Worm (Caenorhabditis elegans) whole organism, L1 larva: ENCODE data around the gene srh-219.
A peak's percentile ranks its signal among the peaks of the same experiment; 100 is the strongest.

Experiments used
- alr-1 ChIP-seq: fragments of 200-800 bp; sonication (Bioruptor generic); optimal IDR thresholded peaks from 2 replicates; lab custom pipeline; 2018; ENCODE audit warnings: borderline replicate concordance, mild to moderate bottlenecking, missing genetic modification characterization, missing compliant biosample characterization
- aly-2 ChIP-seq: fragments of 150-350 bp; optimal IDR thresholded peaks from 2 replicates; lab custom pipeline; 2014; ENCODE audit warnings: missing biosample characterization, missing genetic modification characterization
- blmp-1 ChIP-seq: fragments of 150-350 bp; optimal IDR thresholded peaks from 2 replicates; lab custom pipeline; 2014; ENCODE audit warnings: missing biosample characterization, missing genetic modification characterization
- ceh-63 ChIP-seq: fragments of 200-800 bp; sonication (Bioruptor generic); optimal IDR thresholded peaks from 2 replicates; lab custom pipeline; 2018; ENCODE audit warnings: mild to moderate bottlenecking, missing genetic modification characterization, missing compliant biosample characterization
- ceh-82 ChIP-seq, 3 experiments: fragments of 150-350 bp in 1 of 3; sonication (generic microtip) in 2 of 3; optimal IDR thresholded peaks; 2 replicates each; lab custom pipeline; 2014 to 2017; ENCODE audit warnings: missing biosample characterization in 3 of 3, missing genetic modification characterization in 3 of 3
- ceh-88 ChIP-seq: fragments of 200-800 bp; sonication (Bioruptor generic); IDR thresholded peaks from 2 replicates; pipeline ENCODE4 v1.3.6; 2022; ENCODE audit warnings: missing genetic modification characterization, missing compliant biosample characterization
- ceh-90 ChIP-seq: sonication (generic microtip); optimal IDR thresholded peaks from 2 replicates; lab custom pipeline; 2016; ENCODE audit warnings: missing genetic modification characterization, missing compliant biosample characterization
- dpl-1 ChIP-seq, 3 experiments: fragments of 150-350 bp in 2 of 3; sonication (generic microtip) in 1 of 3; optimal IDR thresholded peaks; 2 replicates each; lab custom pipeline; 2014 to 2017; ENCODE audit warnings: missing biosample characterization in 3 of 3, missing genetic modification characterization in 3 of 3, missing genetic modification reagents in 3 of 3
- elt-2 ChIP-seq: sonication (generic microtip); optimal IDR thresholded peaks from 2 replicates; lab custom pipeline; 2016; ENCODE audit warnings: missing genetic modification characterization, mild to moderate bottlenecking, inconsistent platforms, missing compliant biosample characterization, missing genetic modification reagents
- ets-5 ChIP-seq: fragments of 200-800 bp; sonication (Bioruptor generic); IDR thresholded peaks from 2 replicates; pipeline ENCODE4 v1.3.6; 2022; ENCODE audit warnings: missing genetic modification characterization, missing compliant biosample characterization
- fkh-8 ChIP-seq: sonication (generic microtip); optimal IDR thresholded peaks from 2 replicates; lab custom pipeline; 2016; ENCODE audit warnings: mild to moderate bottlenecking, missing genetic modification characterization, missing compliant biosample characterization
- fos-1 ChIP-seq: fragments of 150-350 bp; optimal IDR thresholded peaks from 2 replicates; lab custom pipeline; 2014; ENCODE audit warnings: missing biosample characterization, missing genetic modification characterization
- grh-1 ChIP-seq: fragments of 200-800 bp; sonication (Bioruptor generic); IDR thresholded peaks from 2 replicates; pipeline ENCODE4 v1.3.6; 2022; ENCODE audit warnings: missing genetic modification reagents, missing genetic modification characterization, missing compliant biosample characterization
- lin-13 ChIP-seq: fragments of 150-350 bp; optimal IDR thresholded peaks from 2 replicates; lab custom pipeline; 2014; ENCODE audit warnings: missing biosample characterization, missing genetic modification reagents, missing genetic modification characterization
- lin-14 ChIP-seq: fragments of 200-800 bp; sonication (Bioruptor generic); optimal IDR thresholded peaks from 2 replicates; lab custom pipeline; 2018; ENCODE audit warnings: mild to moderate bottlenecking, missing genetic modification characterization, moderate library complexity, missing compliant biosample characterization
- lin-15B ChIP-seq: fragments of 150-350 bp; sonication (generic microtip); optimal IDR thresholded peaks from 3 replicates; lab custom pipeline; 2014; ENCODE audit warnings: missing biosample characterization, missing genetic modification characterization
- lin-39 ChIP-seq: fragments of 150-350 bp; optimal IDR thresholded peaks from 2 replicates; lab custom pipeline; 2014; ENCODE audit warnings: missing biosample characterization, missing genetic modification reagents, missing genetic modification characterization
- lir-3 ChIP-seq: sonication (generic microtip); optimal IDR thresholded peaks from 2 replicates; lab custom pipeline; 2016; ENCODE audit warnings: mild to moderate bottlenecking, missing genetic modification characterization, moderate library complexity, missing compliant biosample characterization; ENCODE audit not compliant: poor library complexity
- mef-2 ChIP-seq: fragments of 150-350 bp; optimal IDR thresholded peaks from 2 replicates; lab custom pipeline; 2014; ENCODE audit warnings: missing biosample characterization, missing genetic modification characterization
- nhr-12 ChIP-seq: sonication (generic microtip); optimal IDR thresholded peaks from 2 replicates; lab custom pipeline; 2017; ENCODE audit warnings: missing biosample characterization, missing genetic modification characterization
- nhr-237 ChIP-seq: fragments of 150-350 bp; optimal IDR thresholded peaks from 2 replicates; lab custom pipeline; 2014; ENCODE audit warnings: missing biosample characterization, missing genetic modification characterization
- nhr-77 ChIP-seq: fragments of 150-350 bp; optimal IDR thresholded peaks from 2 replicates; lab custom pipeline; 2014; ENCODE audit warnings: missing biosample characterization, missing genetic modification characterization
- nhr-85 ChIP-seq: sonication (generic microtip); peaks from one replicate; lab custom pipeline; 2016; ENCODE audit warnings: missing genetic modification characterization, inconsistent platforms, missing compliant biosample characterization
- nhr-90 ChIP-seq: sonication (generic microtip); optimal IDR thresholded peaks from 2 replicates; lab custom pipeline; 2016; ENCODE audit warnings: mild to moderate bottlenecking, missing genetic modification characterization, missing compliant biosample characterization; ENCODE audit not compliant: poor library complexity
- skn-1 ChIP-seq: fragments of 150-350 bp; optimal IDR thresholded peaks from 2 replicates; lab custom pipeline; 2014; ENCODE audit warnings: missing biosample characterization, missing genetic modification characterization
- snpc-4 ChIP-seq: fragments of 150-350 bp; optimal IDR thresholded peaks from 2 replicates; lab custom pipeline; 2014; ENCODE audit warnings: missing biosample characterization, missing genetic modification characterization
- swsn-7 ChIP-seq: sonication (generic microtip); optimal IDR thresholded peaks from 2 replicates; lab custom pipeline; 2016; ENCODE audit warnings: missing genetic modification characterization, missing compliant biosample characterization
- tbx-2 ChIP-seq: sonication (generic microtip); optimal IDR thresholded peaks from 2 replicates; lab custom pipeline; 2016; ENCODE audit warnings: missing genetic modification characterization, missing compliant biosample characterization
- tlp-1 ChIP-seq: fragments of 150-350 bp; optimal IDR thresholded peaks from 2 replicates; lab custom pipeline; 2014; ENCODE audit warnings: missing biosample characterization, missing genetic modification characterization
- unc-30 ChIP-seq: sonication (generic microtip); optimal IDR thresholded peaks from 2 replicates; lab custom pipeline; 2017; ENCODE audit warnings: missing biosample characterization, missing genetic modification characterization
- zag-1 ChIP-seq: fragments of 150-350 bp; optimal IDR thresholded peaks from 2 replicates; lab custom pipeline; 2014; ENCODE audit warnings: missing biosample characterization, missing genetic modification characterization

The srh-219 gene

DNA sequence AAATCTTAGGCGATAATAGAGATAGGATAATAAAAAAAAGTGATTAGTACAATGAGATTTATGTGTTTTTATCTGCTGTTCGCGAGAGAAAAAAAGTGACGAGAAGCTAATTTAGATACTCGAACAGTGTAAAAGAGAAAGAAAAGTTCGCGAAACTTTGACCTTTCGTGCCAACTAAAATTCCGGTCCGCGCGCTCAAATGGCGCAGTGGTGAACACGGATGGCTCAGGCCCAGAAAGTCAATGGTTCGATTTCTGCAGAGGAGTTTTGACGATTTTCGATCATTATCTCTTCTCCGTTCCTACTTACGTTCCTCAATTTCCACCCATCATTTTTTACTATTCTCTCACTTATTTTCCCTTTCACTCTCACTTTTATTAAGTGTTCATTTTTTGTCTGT lies 21.2 kb downstream of the srh-219 start:
- TF ChIP-seq fkh-8 (no peak), snpc-4 (tag; lab: Kevin White, UChicago) (no peak), zag-1 (no peak), nhr-77 (tag; lab: Kevin White, UChicago) (no peak), ceh-63 (GFP tag; lab: Kevin White, UChicago) (no peak), lin-15B (tag; lab: Kevin White, UChicago) (no peak), lir-3 (no peak), ceh-90 (tag; lab: Kevin White, UChicago) (no peak), nhr-12 (tag; lab: Kevin White, UChicago) (no peak)

DNA sequence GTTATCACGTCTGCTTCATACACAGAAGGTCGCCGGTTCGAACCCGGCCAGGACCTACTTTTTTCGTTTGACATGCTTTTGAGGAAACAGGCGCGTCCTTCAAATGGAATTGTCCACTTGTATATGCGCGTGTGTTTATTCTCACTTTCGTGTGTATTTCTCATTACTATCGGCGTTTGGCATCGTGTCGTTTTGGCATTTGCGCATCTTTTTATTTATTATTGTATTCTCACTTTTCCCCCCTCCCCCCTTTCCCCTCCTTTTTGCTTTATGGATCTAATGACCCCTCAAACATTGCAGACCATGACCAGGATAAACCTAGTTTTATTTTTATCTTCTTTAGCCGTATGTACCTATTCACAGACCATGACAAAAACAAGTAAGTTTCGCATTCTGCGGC lies 22.1 kb downstream of the srh-219 start, which contains the start of gene F21A3.3:
TSS of gene F21A3.3 (plus strand) at position 301 of the 400 bp plus-strand sequence.
- TF ChIP-seq nhr-85 (tag; lab: Kevin White, UChicago) (peak; percentile 35), elt-2 (tag; lab: Kevin White, UChicago) (no peak), blmp-1 (tag; lab: Kevin White, UChicago) (peak; percentile 69), lin-14 (GFP tag; lab: Kevin White, UChicago) (peak; percentile 24)

DNA sequence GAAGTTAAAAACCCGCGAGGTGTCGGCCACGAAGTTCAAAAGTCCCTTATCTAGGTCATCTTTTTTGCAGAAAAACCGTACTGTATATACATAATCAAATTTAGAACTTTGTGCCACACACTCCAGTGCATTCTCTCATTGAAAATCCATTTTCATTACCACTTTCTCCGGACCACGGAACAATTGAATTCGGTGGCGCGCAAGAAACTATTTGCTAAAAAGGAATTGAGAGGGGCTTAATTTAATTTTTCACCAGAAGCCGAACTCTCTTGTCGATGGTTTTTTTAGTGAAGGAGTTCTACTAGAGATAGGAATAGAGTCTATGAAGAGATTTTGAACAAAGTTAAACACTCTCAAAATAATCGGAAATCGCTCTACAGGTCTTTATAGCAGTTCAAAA lies 24.6 kb downstream of the srh-219 start:
- TF ChIP-seq ceh-82 (tag; optimal IDR thresholded peaks at IDR 0.05; lab: Kevin White, UChicago), result no peak

ce11 chrV:15520398-15520797 lies 25.1 kb downstream of the srh-219 start:
- TF ChIP-seq ceh-90 (tag; lab: Kevin White, UChicago) (no peak), lin-15B (tag; lab: Kevin White, UChicago) (no peak), lin-14 (GFP tag; lab: Kevin White, UChicago) (peak; percentile 43), swsn-7 (tag; lab: Kevin White, UChicago) (no peak), aly-2 (tag; lab: Kevin White, UChicago) (no peak), ceh-88 (GFP tag; lab: Robert Waterston, UW) (no peak), lin-13 (GFP tag; lab: Kevin White, UChicago) (no peak)

ce11 chrV:15521920-15522319 lies 26.7 kb downstream of the srh-219 start, which contains the start of gene lgc-31:
lgc-31 (minus strand) TSS chrV:15522020.
- no peak for TF ChIP-seq nhr-237 (tag; lab: Kevin White, UChicago)
- TF ChIP-seq unc-30 (tag; lab: Kevin White, UChicago), result no peak

- TF ChIP-seq fos-1, result no peak
- TF ChIP-seq dpl-1 (GFP tag; optimal IDR thresholded peaks at IDR 0.05; lab: Kevin White, UChicago), result no peak
- TF ChIP-seq lin-13 (GFP tag; lab: Kevin White, UChicago), result no peak
- TF ChIP-seq tlp-1 (tag; lab: Kevin White, UChicago), result no peak
- no peak for TF ChIP-seq lin-15B (tag; lab: Kevin White, UChicago)
- TF ChIP-seq lin-39, result no peak
- no peak for TF ChIP-seq mef-2 (tag; lab: Kevin White, UChicago)
- no peak for TF ChIP-seq nhr-90 (tag; lab: Kevin White, UChicago)
- TF ChIP-seq skn-1 (tag; lab: Kevin White, UChicago), result no peak
- TF ChIP-seq ets-5 (GFP tag; lab: Robert Waterston, UW), result no peak
- no peak for TF ChIP-seq grh-1 (GFP tag; lab: Robert Waterston, UW)
- TF ChIP-seq tbx-2 (tag; lab: Kevin White, UChicago), result no peak
- TF ChIP-seq nhr-12 (tag; lab: Kevin White, UChicago), result no peak
- TF ChIP-seq snpc-4 (tag; lab: Kevin White, UChicago), result no peak
- TF ChIP-seq alr-1, result no peak
- TF ChIP-seq, all 84 proteins: peak for 0
These were observed 33.8 kb downstream of the srh-219 start, which contains the start of gene srh-276 for ce11 chrV:15529069-15529468. srh-276 (plus strand) TSS chrV:15529369.
